Worm (Caenorhabditis elegans): Measurements from ENCODE around the gene Y43F8C.16.
A peak's percentile ranks its signal among the peaks of the same experiment; 100 is the strongest.

Y43F8C.16 gene

ce11 chrV:19715419-19715818, at the start of gene Y43F8C.16:
Y43F8C.16 (minus strand) TSS chrV:19715519.
- TF ChIP-seq aha-1 (tag) (peak; percentile 9), F10B5.3 (tag; optimal IDR thresholded peaks at IDR 0.05) (no peak)

- TF ChIP-seq daf-19 (GFP tag; conservative IDR thresholded peaks at IDR 0.05): no peak
- peak; percentile 42 for TF ChIP-seq aha-1 (tag)
- no peak for TF ChIP-seq F26F4.8 (GFP tag; conservative IDR thresholded peaks at IDR 0.05)
- TF ChIP-seq nhr-77 (tag; optimal IDR thresholded peaks at IDR 0.05): no peak
Observed at ce11 chrV:19760751-19761150, 45.4 kb upstream of the Y43F8C.16 start, which contains the start of gene M162.5. M162.5 (plus strand) TSS chrV:19761051.

ce11 chrV:19759282-19759681, 44.0 kb upstream of the Y43F8C.16 start:
- peak; percentile 77 for TF ChIP-seq aha-1 (tag)
- no peak for TF ChIP-seq arid-1 (GFP tag; conservative IDR thresholded peaks at IDR 0.05)
- peak; percentile 77 for TF ChIP-seq set-16 (GFP tag; IDR thresholded peaks at IDR 0.05)

ce11 chrV:19756253-19756652, 40.9 kb upstream of the Y43F8C.16 start, which contains the start of gene W04E12.9:
W04E12.9 (plus strand) TSS chrV:19756553.
- no peak for TF ChIP-seq mdl-1 (tag; optimal IDR thresholded peaks at IDR 0.05)
- TF ChIP-seq php-3 (GFP tag; IDR thresholded peaks at IDR 0.05): no peak
- TF ChIP-seq lir-3 (tag; optimal IDR thresholded peaks at IDR 0.05): no peak
- TF ChIP-seq spr-3 (GFP tag; optimal IDR thresholded peaks at IDR 0.05): no peak
- TF ChIP-seq dmd-9 (GFP tag; IDR thresholded peaks at IDR 0.05): no peak
- no peak for TF ChIP-seq unc-130 (GFP tag; optimal IDR thresholded peaks at IDR 0.05)
- TF ChIP-seq vab-7 (GFP tag; IDR thresholded peaks at IDR 0.05): no peak
- no peak for TF ChIP-seq ztf-7 (tag; optimal IDR thresholded peaks at IDR 0.05)
- no peak for TF ChIP-seq ztf-11 (tag; optimal IDR thresholded peaks at IDR 0.05)
- TF ChIP-seq ctbp-1 (GFP tag; IDR thresholded peaks at IDR 0.05): no peak
- no peak for TF ChIP-seq snpc-1.2 (GFP tag; IDR thresholded peaks at IDR 0.05)
- TF ChIP-seq lim-7 (GFP tag; IDR thresholded peaks at IDR 0.05): no peak
- no peak for TF ChIP-seq madf-5 (GFP tag; IDR thresholded peaks at IDR 0.05)
- TF ChIP-seq daf-16 (GFP tag; optimal IDR thresholded peaks at IDR 0.05): no peak
- TF ChIP-seq daf-16 (tag; optimal IDR thresholded peaks at IDR 0.05): no peak
- no peak for TF ChIP-seq Y5F2A.4 (GFP tag; optimal IDR thresholded peaks at IDR 0.05)
- TF ChIP-seq ceh-62 (tag; optimal IDR thresholded peaks at IDR 0.05): no peak

ce11 chrV:19755260-19755659, 39.9 kb upstream of the Y43F8C.16 start, which contains the start of gene clec-50:
clec-50 (minus strand) TSS chrV:19755368.
- TF ChIP-seq F37D6.2 (tag; optimal IDR thresholded peaks at IDR 0.05) (no peak), R02D3.7 (tag; optimal IDR thresholded peaks at IDR 0.05) (no peak), zfp-3 (GFP tag; conservative IDR thresholded peaks at IDR 0.05) (no peak), nhr-42 (GFP tag; IDR thresholded peaks at IDR 0.05) (no peak), unc-130 (GFP tag; optimal IDR thresholded peaks at IDR 0.05) (no peak), ZK546.5 (tag; optimal IDR thresholded peaks at IDR 0.05) (no peak), dpl-1 (GFP tag; optimal IDR thresholded peaks at IDR 0.05) (no peak), hif-1 (tag; optimal IDR thresholded peaks at IDR 0.05) (no peak), daf-16 (GFP tag; optimal IDR thresholded peaks at IDR 0.05) (no peak), daf-16 (tag; optimal IDR thresholded peaks at IDR 0.05) (peak; percentile 51), dmd-9 (GFP tag; IDR thresholded peaks at IDR 0.05) (no peak), nhr-41 (GFP tag; IDR thresholded peaks at IDR 0.05) (no peak), dmd-8 (GFP tag; IDR thresholded peaks at IDR 0.05) (no peak), nhr-76 (tag; optimal IDR thresholded peaks at IDR 0.05) (no peak), T20F7.1 (GFP tag; optimal IDR thresholded peaks at IDR 0.05) (no peak), unc-62 (GFP tag; optimal IDR thresholded peaks at IDR 0.05 in 1 of 2) (no peak), unc-62 (tag; optimal IDR thresholded peaks at IDR 0.05) (no peak), jun-1 (tag; optimal IDR thresholded peaks at IDR 0.05) (no peak), Y48G9A.11 (GFP tag; IDR thresholded peaks at IDR 0.05) (no peak), nhr-11 (tag; optimal IDR thresholded peaks at IDR 0.05) (no peak), lin-1 (GFP tag; IDR thresholded peaks at IDR 0.05) (0 out of 2 replicates have a peak, but pooled peaks have one; percentile 14), nhr-28 (tag; optimal IDR thresholded peaks at IDR 0.05) (peak; percentile 75), lin-39 (tag; optimal IDR thresholded peaks at IDR 0.05) (no peak), F44E2.7 (GFP tag; IDR thresholded peaks at IDR 0.05) (no peak), ceh-20 (GFP tag; IDR thresholded peaks at IDR 0.05) (no peak), nhr-77 (tag; optimal IDR thresholded peaks at IDR 0.05) (peak; percentile 25), pqm-1 (tag; optimal IDR thresholded peaks at IDR 0.05) (peak; percentile 84), daf-12 (tag; optimal IDR thresholded peaks at IDR 0.05) (no peak)
